Worm (Caenorhabditis elegans): Measurements from ENCODE around the gene F22F7.7.
A peak's percentile ranks its signal among the peaks of the same experiment; 100 is the strongest.

The F22F7.7 gene

DNA sequence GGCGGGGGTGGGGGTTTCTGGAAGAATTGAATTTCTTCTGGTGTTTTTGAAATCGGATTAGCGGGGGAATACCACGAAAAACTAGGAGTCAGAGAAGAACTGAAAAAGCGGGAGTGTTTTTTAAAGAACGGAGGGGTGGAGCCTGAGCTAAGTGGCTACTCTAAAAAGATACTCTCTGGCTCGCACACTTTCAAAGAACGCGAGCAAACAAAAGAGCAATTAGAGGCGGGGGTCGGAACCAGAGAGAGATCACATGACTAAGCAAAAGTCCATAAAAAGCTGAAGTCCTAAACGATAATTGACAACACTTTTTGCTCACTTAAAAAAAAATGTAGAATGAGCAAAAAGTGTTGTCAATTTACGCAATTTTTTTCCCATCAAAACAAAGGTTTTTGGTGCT is 5.5 kb downstream of the F22F7.7 start:
- TF ChIP-seq Y56A3A.18 (GFP tag; IDR thresholded peaks at IDR 0.05) (no peak), lin-26 (GFP tag; IDR thresholded peaks at IDR 0.05) (no peak), ceh-79 (tag; optimal IDR thresholded peaks at IDR 0.05) (no peak), lin-35 (GFP tag; optimal IDR thresholded peaks at IDR 0.05) (peak in 1 of 3 experiments; percentile 9), attf-3 (GFP tag; conservative IDR thresholded peaks at IDR 0.05) (no peak), F10E7.11 (tag; optimal IDR thresholded peaks at IDR 0.05) (no peak), nhr-90 (tag; optimal IDR thresholded peaks at IDR 0.05) (no peak), mxl-1 (tag; optimal IDR thresholded peaks at IDR 0.05) (no peak)

DNA sequence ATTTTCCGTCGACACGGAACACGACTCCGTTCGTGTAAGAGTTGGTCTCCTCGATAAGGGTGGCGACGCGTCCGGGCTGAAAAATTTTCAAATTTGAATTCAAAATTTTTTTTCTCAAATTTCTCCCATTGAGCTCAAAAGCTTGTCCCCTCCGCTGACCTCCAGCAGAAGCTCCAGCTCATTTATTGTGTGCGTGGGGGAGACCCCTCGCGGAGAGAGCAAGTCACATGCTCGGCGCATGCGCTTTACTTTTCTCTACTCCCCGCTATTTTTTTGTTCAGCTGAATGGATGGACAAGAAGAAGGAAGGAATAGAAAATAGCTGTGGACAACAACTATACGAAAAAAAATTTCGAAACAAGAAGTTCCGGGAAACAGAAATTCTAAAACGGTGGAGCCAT is 6.3 kb downstream of the F22F7.7 start:
- no peak for TF ChIP-seq die-1 (tag; optimal IDR thresholded peaks at IDR 0.05)
- TF ChIP-seq attf-5 (GFP tag; optimal IDR thresholded peaks at IDR 0.05), result no peak
- no peak for TF ChIP-seq mxl-1 (tag; optimal IDR thresholded peaks at IDR 0.05)
- TF ChIP-seq ekl-4 (GFP tag; IDR thresholded peaks at IDR 0.05), result no peak
- TF ChIP-seq aptf-3 (GFP tag; IDR thresholded peaks at IDR 0.05), result no peak
- no peak for TF ChIP-seq F57A8.1 (GFP tag; optimal IDR thresholded peaks at IDR 0.05)
- TF ChIP-seq nfya-1 (tag; optimal IDR thresholded peaks at IDR 0.05; ENCODE audit: borderline replicate concordance, insufficient read depth), result no peak
- TF ChIP-seq T07F8.4 (tag; optimal IDR thresholded peaks at IDR 0.05), result no peak
- no peak for TF ChIP-seq C17E4.6 (GFP tag; IDR thresholded peaks at IDR 0.05)
- TF ChIP-seq somi-1 (GFP tag; optimal IDR thresholded peaks at IDR 0.05), result no peak
- no peak for TF ChIP-seq repo-1 (tag; optimal IDR thresholded peaks at IDR 0.05)
- no peak for TF ChIP-seq fkh-3 (tag; optimal IDR thresholded peaks at IDR 0.05)
- TF ChIP-seq snpc-4 (GFP tag; optimal IDR thresholded peaks at IDR 0.05), result no peak
- peak in 1 of 4 experiments; percentile 13 for TF ChIP-seq snpc-4 (tag; optimal IDR thresholded peaks at IDR 0.05)
- TF ChIP-seq rpc-1 (optimal IDR thresholded peaks at IDR 0.05), result no peak
- no peak for TF ChIP-seq rpc-1 (tag; optimal IDR thresholded peaks at IDR 0.05)
- TF ChIP-seq hlh-26 (GFP tag; conservative IDR thresholded peaks at IDR 0.05), result no peak
- TF ChIP-seq F23B12.7 (tag; optimal IDR thresholded peaks at IDR 0.05; ENCODE audit: insufficient read depth), result no peak
- TF ChIP-seq athp-1 (tag; optimal IDR thresholded peaks at IDR 0.05), result no peak
- TF ChIP-seq nhr-120 (GFP tag; IDR thresholded peaks at IDR 0.05), result no peak
- no peak for TF ChIP-seq pha-4 (tag; optimal IDR thresholded peaks at IDR 0.05)
- no peak for TF ChIP-seq ceh-40 (GFP tag; IDR thresholded peaks at IDR 0.05)
- no peak for TF ChIP-seq B0019.2 (GFP tag; conservative IDR thresholded peaks at IDR 0.05)
- no peak for TF ChIP-seq hmg-20 (GFP tag; IDR thresholded peaks at IDR 0.05)
- peak; percentile 43 for TF ChIP-seq ceh-27 (GFP tag; optimal IDR thresholded peaks at IDR 0.05)
- no peak for TF ChIP-seq ztf-25 (GFP tag; IDR thresholded peaks at IDR 0.05)
- TF ChIP-seq lsl-1 (GFP tag; optimal IDR thresholded peaks at IDR 0.05), result no peak
- TF ChIP-seq zfh-2 (GFP tag; conservative IDR thresholded peaks at IDR 0.05), result peak; percentile 84
- no peak for TF ChIP-seq ztf-26 (tag; optimal IDR thresholded peaks at IDR 0.05)
- peak; percentile 57 for TF ChIP-seq K11D2.4 (GFP tag; IDR thresholded peaks at IDR 0.05)
- TF ChIP-seq F57C9.4 (tag; optimal IDR thresholded peaks at IDR 0.05), result no peak
- no peak for TF ChIP-seq dpff-1 (tag; optimal IDR thresholded peaks at IDR 0.05)
- TF ChIP-seq lin-35 (GFP tag; optimal IDR thresholded peaks at IDR 0.05), result peak in 1 of 3 experiments; percentile 80
- no peak for TF ChIP-seq madf-6 (GFP tag; IDR thresholded peaks at IDR 0.05)
- no peak for TF ChIP-seq dpl-1 (GFP tag; optimal IDR thresholded peaks at IDR 0.05)
- TF ChIP-seq B0336.3 (GFP tag; IDR thresholded peaks at IDR 0.05), result no peak
- no peak for TF ChIP-seq nfya-2 (GFP tag; IDR thresholded peaks at IDR 0.05)
- TF ChIP-seq egrh-3 (GFP tag; IDR thresholded peaks at IDR 0.05), result peak; percentile 31; the same call in 1 of the 2 replicates
- TF ChIP-seq ccch-3 (GFP tag; optimal IDR thresholded peaks at IDR 0.05), result no peak
- TF ChIP-seq unc-62 (GFP tag; optimal IDR thresholded peaks at IDR 0.05), result no peak
- TF ChIP-seq attf-3 (GFP tag; conservative IDR thresholded peaks at IDR 0.05), result no peak
- TF ChIP-seq rec-8 (tag; optimal IDR thresholded peaks at IDR 0.05), result no peak
- TF ChIP-seq atf-7 (tag; optimal IDR thresholded peaks at IDR 0.05), result peak; percentile 45
- TF ChIP-seq nhr-27 (tag; optimal IDR thresholded peaks at IDR 0.05), result no peak

All from whole organism, young adult.